Fruit fly (Drosophila melanogaster) whole organism, prepupa: ENCODE measurements around the gene SmydA-4.

Experiments used
- CG10631 ChIP-seq: fragments of 200-800 bp; sonication (Bioruptor generic); optimal IDR thresholded peaks from 2 replicates; lab custom pipeline; 2016; ENCODE audit warnings: missing biosample characterization, missing genetic modification characterization
- CG11294 ChIP-seq: fragments of 200-800 bp; sonication (Bioruptor generic); IDR thresholded peaks from 2 replicates; pipeline ENCODE4 v1.3.6; 2022; ENCODE audit warnings: missing biosample characterization, missing genetic modification characterization
- CG11762 ChIP-seq: fragments of 200-800 bp; sonication (Bioruptor generic); optimal IDR thresholded peaks from 3 replicates; lab custom pipeline; 2016; ENCODE audit warnings: missing biosample characterization, missing genetic modification characterization; ENCODE audit not compliant: insufficient read depth
- CG15336 ChIP-seq: fragments of 200-800 bp; sonication (Bioruptor generic); IDR thresholded peaks from 2 replicates; pipeline ENCODE4 v1.3.6; 2022; ENCODE audit warnings: missing biosample characterization, missing genetic modification characterization
- CG1621 ChIP-seq: fragments of 200-800 bp; sonication (Bioruptor generic); optimal IDR thresholded peaks from 3 replicates; lab custom pipeline; 2018; ENCODE audit warnings: missing biosample characterization, mild to moderate bottlenecking, missing genetic modification characterization
- CG3032 ChIP-seq: fragments of 200-800 bp; optimal IDR thresholded peaks from 2 replicates; lab custom pipeline; 2019; ENCODE audit warnings: missing biosample characterization, mild to moderate bottlenecking, missing genetic modification characterization, moderate library complexity
- CG31627 ChIP-seq: fragments of 200-800 bp; sonication (Bioruptor generic); optimal IDR thresholded peaks from 3 replicates; lab custom pipeline; 2016; ENCODE audit warnings: missing biosample characterization, missing genetic modification characterization
- CG32006 ChIP-seq: fragments of 200-800 bp; sonication (Bioruptor generic); optimal IDR thresholded peaks from 3 replicates; lab custom pipeline; 2017; ENCODE audit warnings: missing biosample characterization, mild to moderate bottlenecking, missing genetic modification characterization
- CG34406 ChIP-seq: fragments of 200-800 bp; sonication (Bioruptor generic); optimal IDR thresholded peaks from 3 replicates; lab custom pipeline; 2016; ENCODE audit warnings: missing biosample characterization, missing genetic modification characterization
- CG3919 ChIP-seq: fragments of 200-800 bp; sonication (Bioruptor generic); optimal IDR thresholded peaks from 3 replicates; lab custom pipeline; 2016; ENCODE audit warnings: missing biosample characterization, missing genetic modification characterization
- CG4318 ChIP-seq: fragments of 200-800 bp; sonication (Bioruptor generic); optimal IDR thresholded peaks from 3 replicates; lab custom pipeline; 2017; ENCODE audit warnings: missing biosample characterization, mild to moderate bottlenecking, missing genetic modification characterization
- CG6163 ChIP-seq: fragments of 200-800 bp; sonication (Bioruptor generic); IDR thresholded peaks from 3 replicates; pipeline ENCODE4 v1.3.6; 2022; ENCODE audit warnings: missing biosample characterization, missing genetic modification characterization
- CG8319 ChIP-seq: fragments of 200-800 bp; sonication (Bioruptor generic); optimal IDR thresholded peaks from 3 replicates; lab custom pipeline; 2016; ENCODE audit warnings: missing biosample characterization, missing genetic modification characterization
- Eip78C ChIP-seq: fragments of 200-800 bp; sonication (Bioruptor generic); peaks from one replicate; lab custom pipeline; 2016; ENCODE audit warnings: missing biosample characterization, missing genetic modification characterization
- Ets96B ChIP-seq: fragments of 200-800 bp; optimal IDR thresholded peaks from 2 replicates; lab custom pipeline; 2019; ENCODE audit warnings: missing biosample characterization, mild to moderate bottlenecking, missing genetic modification characterization, moderate library complexity
- Gug ChIP-seq: fragments of 200-800 bp; sonication (Bioruptor generic); IDR thresholded peaks from 2 replicates; pipeline ENCODE4 v1.3.6; 2022; ENCODE audit warnings: missing biosample characterization, missing genetic modification characterization
- Hr38 ChIP-seq: sonication (Bioruptor generic); optimal IDR thresholded peaks from 2 replicates; lab custom pipeline; 2016; ENCODE audit warnings: missing biosample characterization, missing genetic modification characterization
- Hr39 ChIP-seq: fragments of 200-800 bp; sonication (Bioruptor generic); optimal IDR thresholded peaks from 2 replicates; lab custom pipeline; 2016; ENCODE audit warnings: missing biosample characterization, missing genetic modification characterization
- Hr4 ChIP-seq: fragments of 200-800 bp; sonication (Bioruptor generic); optimal IDR thresholded peaks from 3 replicates; lab custom pipeline; 2016; ENCODE audit warnings: missing biosample characterization, missing genetic modification characterization
- Met ChIP-seq: fragments of 200-800 bp; sonication (Bioruptor generic); optimal IDR thresholded peaks from 3 replicates; lab custom pipeline; 2016; ENCODE audit warnings: missing biosample characterization, missing genetic modification characterization
- OdsH ChIP-seq: fragments of 200-800 bp; sonication (Bioruptor generic); optimal IDR thresholded peaks from 3 replicates; lab custom pipeline; 2016; ENCODE audit warnings: missing biosample characterization, missing genetic modification characterization
- Smox ChIP-seq: fragments of 200-800 bp; sonication (Bioruptor generic); optimal IDR thresholded peaks from 3 replicates; lab custom pipeline; 2016; ENCODE audit warnings: missing biosample characterization, missing genetic modification characterization
- Sox102F ChIP-seq: fragments of 200-800 bp; sonication (Bioruptor generic); optimal IDR thresholded peaks from 2 replicates; lab custom pipeline; 2016; ENCODE audit warnings: missing biosample characterization, mild to moderate bottlenecking, missing genetic modification characterization
- Sox14 ChIP-seq: fragments of 200-800 bp; sonication (Bioruptor generic); optimal IDR thresholded peaks from 3 replicates; lab custom pipeline; 2016; ENCODE audit warnings: missing biosample characterization, missing genetic modification characterization
- Sox15 ChIP-seq: fragments of 200-800 bp; sonication (Bioruptor generic); optimal IDR thresholded peaks from 3 replicates; lab custom pipeline; 2016; ENCODE audit warnings: missing biosample characterization, missing genetic modification characterization
- achi ChIP-seq: fragments of 200-800 bp; sonication (Bioruptor generic); optimal IDR thresholded peaks from 3 replicates; lab custom pipeline; 2016; ENCODE audit warnings: missing biosample characterization, missing genetic modification characterization
- dsx ChIP-seq: fragments of 200-800 bp; optimal IDR thresholded peaks from 3 replicates; lab custom pipeline; 2019; ENCODE audit warnings: missing biosample characterization, mild to moderate bottlenecking, missing genetic modification characterization, moderate library complexity; ENCODE audit not compliant: poor library complexity, severe bottlenecking
- eg ChIP-seq: fragments of 200-800 bp; sonication (Bioruptor generic); IDR thresholded peaks from 3 replicates; pipeline ENCODE4 v1.3.6; 2022; ENCODE audit warnings: missing biosample characterization, missing genetic modification characterization
- fd59A ChIP-seq: fragments of 200-800 bp; sonication (Bioruptor generic); optimal IDR thresholded peaks from 2 replicates; lab custom pipeline; 2017; ENCODE audit warnings: missing biosample characterization, mild to moderate bottlenecking, missing genetic modification characterization, missing genetic modification reagents
- fd85E ChIP-seq: fragments of 200-800 bp; sonication (Bioruptor generic); optimal IDR thresholded peaks from 3 replicates; lab custom pipeline; 2016; ENCODE audit warnings: missing biosample characterization, missing genetic modification characterization
- lz ChIP-seq: fragments of 200-800 bp; sonication (Bioruptor generic); optimal IDR thresholded peaks from 3 replicates; lab custom pipeline; 2016; ENCODE audit warnings: missing biosample characterization, missing genetic modification characterization
- net ChIP-seq: fragments of 200-800 bp; sonication (Bioruptor generic); optimal IDR thresholded peaks from 3 replicates; lab custom pipeline; 2016; ENCODE audit warnings: missing biosample characterization, missing genetic modification characterization
- salr ChIP-seq, 2 experiments: fragments of 200-800 bp; sonication (Bioruptor generic); optimal IDR thresholded peaks; 3 replicates each; lab custom pipeline; 2016 to 2018; ENCODE audit warnings: missing biosample characterization in 2 of 2, missing genetic modification characterization in 2 of 2, mild to moderate bottlenecking in 1 of 2
- svp ChIP-seq: fragments of 200-800 bp; sonication (Bioruptor generic); peaks from one replicate; lab custom pipeline; 2016; ENCODE audit warnings: missing biosample characterization, missing genetic modification characterization
- topi ChIP-seq: fragments of 200-800 bp; sonication (Bioruptor generic); optimal IDR thresholded peaks from 3 replicates; lab custom pipeline; 2016; ENCODE audit warnings: missing biosample characterization, missing genetic modification characterization

SmydA-4 gene

dm6 chrX:11044456-11044855, at the start of gene SmydA-4:
Gene SmydA-4, plus strand, starts transcription at chrX:11044756.
- TF ChIP-seq net (GFP tag; lab: Kevin White, UChicago) (no peak), CG6163 (GFP tag; lab: Robert Waterston, UW) (no peak), Sox15 (GFP tag; lab: Kevin White, UChicago) (no peak), eg (GFP tag; lab: Robert Waterston, UW) (no peak), CG3032 (tag; lab: Kevin White, UChicago) (no peak), Hr38 (GFP tag; lab: Kevin White, UChicago) (no peak), OdsH (GFP tag; lab: Kevin White, UChicago) (no peak), dsx (no peak), CG11294 (GFP tag; lab: Robert Waterston, UW) (no peak), CG1621 (tag; lab: Kevin White, UChicago) (no peak), Eip78C (no peak), CG15336 (GFP tag; lab: Robert Waterston, UW) (no peak), CG32006 (GFP tag; lab: Kevin White, UChicago) (no peak), Ets96B (tag; lab: Kevin White, UChicago) (no peak), CG11762 (no peak), Hr39 (GFP tag; lab: Kevin White, UChicago) (no peak)

- TF ChIP-seq lz (GFP tag; lab: Kevin White, UChicago) = no peak
- no peak for TF ChIP-seq Hr39 (GFP tag; lab: Kevin White, UChicago)
- TF ChIP-seq fd59A (GFP tag; lab: Kevin White, UChicago) = no peak
- no peak for TF ChIP-seq CG10631 (GFP tag; lab: Kevin White, UChicago)
Observed at dm6 chrX:11039788-11040187, 4.8 kb upstream of the SmydA-4 start, which contains the start of gene vex. Gene vex, minus strand, starts transcription at chrX:11039901.

- no peak for TF ChIP-seq Met (GFP tag; lab: Kevin White, UChicago)
- no peak for TF ChIP-seq CG3919 (GFP tag; lab: Kevin White, UChicago)
- no peak for TF ChIP-seq Sox14 (GFP tag; lab: Kevin White, UChicago)
- no peak for TF ChIP-seq Sox102F (GFP tag; lab: Kevin White, UChicago)
- TF ChIP-seq lz (GFP tag; lab: Kevin White, UChicago) = no peak
- no peak for TF ChIP-seq CG6163 (GFP tag; lab: Robert Waterston, UW)
- no peak for TF ChIP-seq topi (GFP tag; lab: Kevin White, UChicago)
- TF ChIP-seq CG4318 (GFP tag; lab: Kevin White, UChicago) = no peak
- no peak for TF ChIP-seq CG3032 (tag; lab: Kevin White, UChicago)
- no peak for TF ChIP-seq CG11762
- no peak for TF ChIP-seq CG8319 (GFP tag; lab: Kevin White, UChicago)
- no peak for TF ChIP-seq achi (GFP tag; lab: Kevin White, UChicago)
- no peak for TF ChIP-seq net (GFP tag; lab: Kevin White, UChicago)
Observed at dm6 chrX:11053456-11053855, 8.9 kb downstream of the SmydA-4 start, which contains the start of gene CG1552. Gene CG1552, minus strand, starts transcription at chrX:11053556.

dm6 chrX:11059519-11059918, 15.0 kb downstream of the SmydA-4 start, which contains the start of gene CG1545:
Gene CG1545, minus strand, starts transcription at chrX:11059619.
- TF ChIP-seq salr (GFP tag; optimal IDR thresholded peaks at IDR 0.05; lab: Kevin White, UChicago) = no peak
- no peak for TF ChIP-seq Gug (GFP tag; lab: Robert Waterston, UW)
- no peak for TF ChIP-seq fd59A (GFP tag; lab: Kevin White, UChicago)
- no peak for TF ChIP-seq fd85E (GFP tag; lab: Kevin White, UChicago)
- TF ChIP-seq Hr4 (GFP tag; lab: Kevin White, UChicago) = no peak
- TF ChIP-seq CG4318 (GFP tag; lab: Kevin White, UChicago) = no peak
- TF ChIP-seq Smox (GFP tag; lab: Kevin White, UChicago) = no peak
- no peak for TF ChIP-seq svp (GFP tag; lab: Kevin White, UChicago)
- TF ChIP-seq CG31627 = no peak
- TF ChIP-seq CG34406 = no peak
- no peak for TF ChIP-seq CG11294 (GFP tag; lab: Robert Waterston, UW)
- TF ChIP-seq, all 60 proteins: peak for 0
